Worm (Caenorhabditis elegans) whole organism, late embryonic: ENCODE results near the gene sdhb-1.

Experiments used
- F13H6.1 ChIP-seq: sonication (generic microtip); optimal IDR thresholded peaks from 2 replicates; lab custom pipeline; 2016; ENCODE audit warnings: missing genetic modification characterization, missing compliant biosample characterization
- ama-1 ChIP-seq: fragments of 150-350 bp; optimal IDR thresholded peaks from 2 replicates; lab custom pipeline; 2014
- ceh-30 ChIP-seq: fragments of 150-350 bp; optimal IDR thresholded peaks from 2 replicates; lab custom pipeline; 2014; ENCODE audit warnings: missing biosample characterization, missing genetic modification characterization
- elt-2 ChIP-seq: sonication (generic microtip); optimal IDR thresholded peaks from 2 replicates; lab custom pipeline; 2016; ENCODE audit warnings: missing genetic modification reagents, missing genetic modification characterization, missing compliant biosample characterization
- ets-4 ChIP-seq: sonication (generic microtip); optimal IDR thresholded peaks from 2 replicates; lab custom pipeline; 2016; ENCODE audit warnings: missing genetic modification characterization, missing compliant biosample characterization
- nhr-11 ChIP-seq: fragments of 150-350 bp; optimal IDR thresholded peaks from 2 replicates; lab custom pipeline; 2014; ENCODE audit warnings: missing biosample characterization, missing genetic modification characterization
- pax-1 ChIP-seq: fragments of 150-350 bp; optimal IDR thresholded peaks from 2 replicates; lab custom pipeline; 2014; ENCODE audit warnings: missing biosample characterization, missing genetic modification characterization
- pqm-1 ChIP-seq: sonication (generic microtip); optimal IDR thresholded peaks from 2 replicates; lab custom pipeline; 2016; ENCODE audit warnings: missing genetic modification characterization, missing compliant biosample characterization
- pros-1 ChIP-seq: fragments of 150-350 bp; optimal IDR thresholded peaks from 2 replicates; lab custom pipeline; 2014; ENCODE audit warnings: missing biosample characterization, missing genetic modification reagents, missing genetic modification characterization
- ref-2 ChIP-seq: sonication (generic microtip); optimal IDR thresholded peaks from 2 replicates; lab custom pipeline; 2016; ENCODE audit warnings: missing genetic modification characterization, missing compliant biosample characterization
- sox-4 ChIP-seq: sonication (generic microtip); optimal IDR thresholded peaks from 2 replicates; lab custom pipeline; 2017; ENCODE audit warnings: mild to moderate bottlenecking, missing genetic modification characterization, inconsistent platforms, missing compliant biosample characterization
- tbx-2 ChIP-seq: sonication (generic microtip); optimal IDR thresholded peaks from 2 replicates; lab custom pipeline; 2016; ENCODE audit warnings: missing genetic modification characterization, missing compliant biosample characterization
- zip-5 ChIP-seq: sonication (generic microtip); optimal IDR thresholded peaks from 2 replicates; lab custom pipeline; 2016; ENCODE audit warnings: missing genetic modification characterization, missing compliant biosample characterization

DNA sequence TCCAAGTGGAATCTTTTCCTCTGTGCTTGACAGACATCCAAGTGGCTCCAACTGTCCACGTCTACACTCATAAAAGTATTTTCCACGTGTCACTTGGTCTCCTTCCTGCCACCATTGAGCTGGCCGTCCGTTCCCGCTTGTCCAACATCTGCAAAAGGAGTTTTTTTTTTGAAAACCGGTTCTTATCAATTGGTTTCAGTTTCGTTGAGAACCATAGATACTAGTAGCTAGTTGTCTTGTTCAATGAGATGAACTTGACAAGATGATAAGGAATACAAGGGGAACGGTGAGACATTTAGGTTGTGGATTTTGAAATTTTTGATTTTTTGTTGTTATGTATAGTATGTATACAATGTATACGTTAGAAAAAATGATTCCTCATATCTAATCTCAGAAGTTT, 6.7 kb downstream of the sdhb-1 start:
- TF ChIP-seq pax-1 (no peak), pros-1 (no peak), pqm-1 (tag; lab: Kevin White, UChicago) (no peak), nhr-11 (no peak), zip-5 (tag; lab: Kevin White, UChicago) (no peak), elt-2 (no peak), F13H6.1 (tag; lab: Kevin White, UChicago) (no peak), ref-2 (tag; lab: Kevin White, UChicago) (no peak), ama-1 (lab: Kevin White, UChicago) (no peak), tbx-2 (tag; lab: Kevin White, UChicago) (no peak), ceh-30 (no peak), ets-4 (tag; lab: Kevin White, UChicago) (no peak), sox-4 (no peak)
